1 fruit fly cellular context compared by ENCODE assay signal in genomic region chr2L:14261719-14262487, dm6.
A peak's percentile ranks its signal among the peaks of the same experiment; 100 is the strongest.
TF ChIP-seq lines count a peak whose summit lies in the region.

No protein-coding gene starts in this region.

TF ChIP-seq in whole organism, embryonic, 481 proteins besides CTCF, POLR2A, EP300 and RAD21 (continued from another document):
- TF ChIP-seq hth (optimal IDR thresholded peaks at IDR 0.05; lab: Kevin White, UChicago) (peak; percentile 5), mirr (GFP tag; optimal IDR thresholded peaks at IDR 0.05; lab: Kevin White, UChicago) (no peak), CG6683 (GFP tag; optimal IDR thresholded peaks at IDR 0.05; lab: Kevin White, UChicago) (no peak), CG9437 (GFP tag; optimal IDR thresholded peaks at IDR 0.05; lab: Kevin White, UChicago) (no peak), dmrt99B (tag; optimal IDR thresholded peaks at IDR 0.05; lab: Kevin White, UChicago) (no peak), shn (GFP tag; optimal IDR thresholded peaks at IDR 0.05; lab: Kevin White, UChicago) (no peak), Ets65A (GFP tag; lab: Kevin White, UChicago) (peak; percentile 92)
